Worm (Caenorhabditis elegans): Measurements from ENCODE around the gene nhr-251.

nhr-251 gene

ce11 chrV:635630-636029, 35.3 kb downstream of the nhr-251 start (continued):
- TF ChIP-seq nhr-25 (tag; optimal IDR thresholded peaks at IDR 0.05; ENCODE audit: borderline replicate concordance, insufficient read depth) (no peak), Y105C5A.15 (GFP tag; IDR thresholded peaks at IDR 0.05) (no peak), zip-11 (GFP tag; IDR thresholded peaks at IDR 0.05) (no peak), hlh-30 (tag; optimal IDR thresholded peaks at IDR 0.05; ENCODE audit: insufficient read depth) (peak; percentile 87), lin-39 (tag; optimal IDR thresholded peaks at IDR 0.05) (no peak), dmd-9 (GFP tag; IDR thresholded peaks at IDR 0.05) (no peak), daf-16 (GFP tag; optimal IDR thresholded peaks at IDR 0.05) (no peak), daf-16 (tag; optimal IDR thresholded peaks at IDR 0.05) (peak; percentile 40), Y48G9A.11 (GFP tag; IDR thresholded peaks at IDR 0.05) (no peak), nhr-102 (tag; optimal IDR thresholded peaks at IDR 0.05) (no peak), spr-1 (tag; optimal IDR thresholded peaks at IDR 0.05) (no peak), aly-2 (tag; optimal IDR thresholded peaks at IDR 0.05) (no peak), mep-1 (tag; optimal IDR thresholded peaks at IDR 0.05) (peak; percentile 5), zag-1 (tag; optimal IDR thresholded peaks at IDR 0.05) (no peak), ceh-44 (GFP tag; IDR thresholded peaks at IDR 0.05) (no peak), F44E2.7 (GFP tag; IDR thresholded peaks at IDR 0.05) (no peak), snpc-1.2 (GFP tag; IDR thresholded peaks at IDR 0.05) (no peak), rbr-2 (tag; optimal IDR thresholded peaks at IDR 0.05) (no peak), spr-3 (GFP tag; optimal IDR thresholded peaks at IDR 0.05) (no peak), Y75B8A.6 (GFP tag; IDR thresholded peaks at IDR 0.05) (no peak), zfp-2 (tag; optimal IDR thresholded peaks at IDR 0.05) (no peak), mdl-1 (tag; optimal IDR thresholded peaks at IDR 0.05) (peak; percentile 15 to 74), snpc-4 (tag; optimal IDR thresholded peaks at IDR 0.05) (no peak), ZK337.2 (GFP tag; IDR thresholded peaks at IDR 0.05) (no peak), hlh-11 (tag; optimal IDR thresholded peaks at IDR 0.05) (peak; percentile 84), egl-43 (GFP tag; IDR thresholded peaks at IDR 0.05) (no peak), tra-1 (GFP tag; IDR thresholded peaks at IDR 0.05) (no peak), ama-1 (optimal IDR thresholded peaks at IDR 0.05) (no peak), daf-19 (GFP tag; conservative IDR thresholded peaks at IDR 0.05) (no peak), sdz-12 (GFP tag; optimal IDR thresholded peaks at IDR 0.05) (no peak), skn-1 (tag; optimal IDR thresholded peaks at IDR 0.05) (no peak), nhr-28 (tag; optimal IDR thresholded peaks at IDR 0.05) (peak; percentile 98), nhr-237 (tag; optimal IDR thresholded peaks at IDR 0.05) (no peak), F10B5.3 (tag; optimal IDR thresholded peaks at IDR 0.05) (no peak), dve-1 (tag; optimal IDR thresholded peaks at IDR 0.05; ENCODE audit: insufficient read depth) (peak; percentile 66), hif-1 (tag; optimal IDR thresholded peaks at IDR 0.05) (peak in 1 of 2 experiments; percentile 4), zfp-3 (GFP tag; conservative IDR thresholded peaks at IDR 0.05) (no peak), madf-5 (GFP tag; IDR thresholded peaks at IDR 0.05) (no peak), pqm-1 (tag; optimal IDR thresholded peaks at IDR 0.05) (peak; percentile 66), F37D6.2 (tag; optimal IDR thresholded peaks at IDR 0.05) (no peak), fkh-10 (GFP tag; optimal IDR thresholded peaks at IDR 0.05) (no peak), mdt-29 (GFP tag; IDR thresholded peaks at IDR 0.05) (no peak), duxl-1 (tag; optimal IDR thresholded peaks at IDR 0.05; ENCODE audit: poor library complexity) (peak; percentile 51), lin-1 (GFP tag; IDR thresholded peaks at IDR 0.05) (no peak), Y5F2A.4 (GFP tag; optimal IDR thresholded peaks at IDR 0.05) (no peak), lin-13 (GFP tag; optimal IDR thresholded peaks at IDR 0.05) (no peak), saeg-2 (GFP tag; IDR thresholded peaks at IDR 0.05) (no peak), ceh-82 (tag; optimal IDR thresholded peaks at IDR 0.05) (no peak), dmd-8 (GFP tag; IDR thresholded peaks at IDR 0.05) (no peak), nhr-77 (tag; optimal IDR thresholded peaks at IDR 0.05) (peak; percentile 85), ceh-32 (tag; optimal IDR thresholded peaks at IDR 0.05; ENCODE audit: poor library complexity) (no peak), ZK546.5 (tag; optimal IDR thresholded peaks at IDR 0.05) (no peak)
